Worm (Caenorhabditis elegans) whole organism, mixed stage, embryonic: Measurements from ENCODE around the gene F27E5.7.

Source experiments
- blmp-1 ChIP-seq: fragments of 150-350 bp; optimal IDR thresholded peaks from 2 replicates; lab custom pipeline; 2014; ENCODE audit warnings: missing biosample characterization, missing genetic modification characterization
- ceh-39 ChIP-seq: fragments of 150-350 bp; optimal IDR thresholded peaks from 2 replicates; lab custom pipeline; 2014; ENCODE audit warnings: missing biosample characterization, missing genetic modification characterization
- hlh-1 ChIP-seq: fragments of 150-350 bp; optimal IDR thresholded peaks from 2 replicates; lab custom pipeline; 2014; ENCODE audit warnings: missing biosample characterization, missing genetic modification reagents, missing genetic modification characterization
- lin-13 ChIP-seq: fragments of 150-350 bp; optimal IDR thresholded peaks from 2 replicates; lab custom pipeline; 2014; ENCODE audit warnings: missing biosample characterization, missing genetic modification characterization
- lsy-2 ChIP-seq: fragments of 150-350 bp; optimal IDR thresholded peaks from 2 replicates; lab custom pipeline; 2014; ENCODE audit warnings: missing biosample characterization, missing genetic modification characterization
- zip-8 ChIP-seq: fragments of 150-350 bp; optimal IDR thresholded peaks from 2 replicates; lab custom pipeline; 2014; ENCODE audit warnings: missing biosample characterization, missing genetic modification characterization

F27E5.7 gene

DNA sequence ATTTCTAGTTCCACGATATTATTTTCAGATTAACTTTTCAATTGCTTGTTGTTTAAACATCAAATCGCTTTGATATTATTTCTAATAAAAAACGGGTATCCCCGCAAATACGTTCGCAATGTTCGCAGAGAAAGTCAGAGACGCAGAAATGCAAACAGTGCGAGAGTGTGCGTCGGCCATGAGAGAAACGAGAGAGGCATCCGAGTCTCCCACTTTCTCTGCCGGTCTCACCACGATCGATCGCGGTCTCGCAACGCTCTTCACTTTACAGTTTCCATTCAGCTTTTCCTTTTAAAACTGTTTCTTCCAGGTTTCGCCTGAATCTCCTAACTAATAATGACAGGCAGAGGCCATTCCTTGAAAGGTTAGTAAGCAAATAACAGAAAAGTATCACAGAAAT, 51.8 kb downstream of the F27E5.7 start, which contains the start of gene F33H1.4:
TSS of gene F33H1.4 (plus strand) at position 311 of the 400 bp plus-strand sequence.
- TF ChIP-seq hlh-1 (tag; lab: Kevin White, UChicago) (peak; percentile 39), lsy-2 (tag; lab: Kevin White, UChicago) (peak; percentile 91), lin-13 (tag; lab: Kevin White, UChicago) (peak; percentile 85), zip-8 (no peak), blmp-1 (peak; percentile 75), ceh-39 (peak; percentile 30)
